Worm (Caenorhabditis elegans) whole organism, L4 larva: ENCODE data around the gene Y116A8C.470.

Source experiments
- F49E8.2 ChIP-seq: sonication (generic microtip); optimal IDR thresholded peaks from 2 replicates; lab custom pipeline; 2016; ENCODE audit warnings: missing compliant biosample characterization, mild to moderate bottlenecking, missing genetic modification characterization, borderline replicate concordance
- T26A8.4 ChIP-seq: fragments of 200-800 bp; sonication (Bioruptor generic); IDR thresholded peaks from 2 replicates; pipeline ENCODE4 v1.3.6; 2022; ENCODE audit warnings: missing genetic modification characterization, missing compliant biosample characterization
- Y5F2A.4 ChIP-seq: fragments of 200-800 bp; sonication (Bioruptor generic); optimal IDR thresholded peaks from 2 replicates; lab custom pipeline; 2018; ENCODE audit warnings: mild to moderate bottlenecking, missing genetic modification characterization, missing compliant biosample characterization
- ZK546.5 ChIP-seq, 2 experiments: sonication (generic microtip); optimal IDR thresholded peaks; 2 replicates each; lab custom pipeline; 2017; ENCODE audit warnings: missing biosample characterization in 2 of 2, missing genetic modification characterization in 2 of 2
- aha-1 ChIP-seq: fragments of 150-350 bp; peaks from one replicate; lab custom pipeline; 2014; ENCODE audit warnings: missing biosample characterization, missing genetic modification characterization
- ama-1 ChIP-seq: fragments of 150-350 bp; optimal IDR thresholded peaks from 2 replicates; lab custom pipeline; 2014; ENCODE audit warnings: inconsistent platforms, mixed read lengths
- arid-1 ChIP-seq: fragments of 200-800 bp; sonication (Bioruptor generic); conservative IDR thresholded peaks from 2 replicates; pipeline ENCODE4 v1.3.6; 2022; ENCODE audit warnings: missing genetic modification reagents, missing genetic modification characterization, missing compliant biosample characterization
- ceh-20 ChIP-seq: fragments of 200-800 bp; sonication (Bioruptor generic); IDR thresholded peaks from 2 replicates; pipeline ENCODE4 v1.3.6; 2022; ENCODE audit warnings: missing genetic modification reagents, missing genetic modification characterization, missing compliant biosample characterization
- daf-8 ChIP-seq: fragments of 200-800 bp; sonication (Bioruptor generic); IDR thresholded peaks from 2 replicates; pipeline ENCODE4 v1.3.6; 2022; ENCODE audit warnings: missing genetic modification characterization, missing compliant biosample characterization
- duxl-1 ChIP-seq: sonication (generic microtip); optimal IDR thresholded peaks from 2 replicates; lab custom pipeline; 2016; ENCODE audit warnings: mild to moderate bottlenecking, missing genetic modification characterization, moderate library complexity, missing compliant biosample characterization; ENCODE audit not compliant: poor library complexity
- dve-1 ChIP-seq: sonication (generic microtip); optimal IDR thresholded peaks from 2 replicates; lab custom pipeline; 2017; ENCODE audit warnings: antibody characterized with exemption, mild to moderate bottlenecking, missing genetic modification characterization, missing compliant biosample characterization; ENCODE audit not compliant: insufficient read depth
- egl-43 ChIP-seq: fragments of 200-800 bp; sonication (Bioruptor generic); IDR thresholded peaks from 2 replicates; pipeline ENCODE4 v1.3.6; 2022; ENCODE audit warnings: missing genetic modification reagents, missing genetic modification characterization, missing compliant biosample characterization
- hif-1 ChIP-seq, 2 experiments: sonication (generic microtip); optimal IDR thresholded peaks; 2 replicates each; lab custom pipeline; 2016 to 2017; ENCODE audit warnings: missing compliant biosample characterization in 2 of 2, missing genetic modification characterization in 2 of 2, missing genetic modification reagents in 2 of 2, missing genotype in 2 of 2, mild to moderate bottlenecking in 1 of 2
- hmg-1.1 ChIP-seq: fragments of 200-800 bp; sonication (Bioruptor generic); IDR thresholded peaks from 2 replicates; pipeline ENCODE4 v1.3.6; 2022; ENCODE audit warnings: missing genetic modification reagents, missing genetic modification characterization, missing compliant biosample characterization
- lim-7 ChIP-seq: fragments of 200-800 bp; sonication (Bioruptor generic); IDR thresholded peaks from 2 replicates; pipeline ENCODE4 v1.3.6; 2022; ENCODE audit warnings: missing genetic modification characterization, missing compliant biosample characterization
- lin-15B ChIP-seq: fragments of 150-350 bp; sonication (generic microtip); optimal IDR thresholded peaks from 3 replicates; lab custom pipeline; 2014; ENCODE audit warnings: missing biosample characterization, missing genetic modification characterization
- lin-39 ChIP-seq: fragments of 150-350 bp; optimal IDR thresholded peaks from 2 replicates; lab custom pipeline; 2014; ENCODE audit warnings: missing biosample characterization, missing genetic modification reagents, missing genetic modification characterization
- lir-3 ChIP-seq: sonication (generic microtip); optimal IDR thresholded peaks from 2 replicates; lab custom pipeline; 2016; ENCODE audit warnings: mild to moderate bottlenecking, missing genetic modification characterization, missing compliant biosample characterization
- madf-9 ChIP-seq: fragments of 200-800 bp; sonication (Bioruptor generic); conservative IDR thresholded peaks from 2 replicates; pipeline ENCODE4 v1.3.6; 2022; ENCODE audit warnings: missing genetic modification reagents, missing genetic modification characterization, missing compliant biosample characterization
- mep-1 ChIP-seq: fragments of 150-350 bp; sonication (generic microtip); optimal IDR thresholded peaks from 3 replicates; lab custom pipeline; 2014; ENCODE audit warnings: missing biosample characterization, missing genetic modification characterization
- mxl-3 ChIP-seq: fragments of 200-800 bp; sonication (Bioruptor generic); optimal IDR thresholded peaks from 2 replicates; lab custom pipeline; 2018; ENCODE audit warnings: mild to moderate bottlenecking, missing genetic modification characterization, missing compliant biosample characterization
- nhr-25 ChIP-seq: sonication (generic microtip); optimal IDR thresholded peaks from 2 replicates; lab custom pipeline; 2017; ENCODE audit warnings: missing genetic modification characterization, mild to moderate bottlenecking, missing compliant biosample characterization, antibody characterized with exemption, moderate library complexity, borderline replicate concordance; ENCODE audit not compliant: insufficient read depth
- nhr-42 ChIP-seq: fragments of 200-800 bp; sonication (Bioruptor generic); IDR thresholded peaks from 2 replicates; pipeline ENCODE4 v1.3.6; 2022; ENCODE audit warnings: missing genetic modification characterization, missing compliant biosample characterization
- nhr-6 ChIP-seq: fragments of 150-350 bp; optimal IDR thresholded peaks from 2 replicates; lab custom pipeline; 2014; ENCODE audit warnings: missing biosample characterization, missing genetic modification characterization
- rbr-2 ChIP-seq: sonication (generic microtip); optimal IDR thresholded peaks from 2 replicates; lab custom pipeline; 2016; ENCODE audit warnings: missing genotype, missing genetic modification characterization, missing compliant biosample characterization
- sdz-12 ChIP-seq: fragments of 200-800 bp; sonication (Bioruptor generic); optimal IDR thresholded peaks from 2 replicates; lab custom pipeline; 2018; ENCODE audit warnings: mild to moderate bottlenecking, missing genetic modification characterization, missing compliant biosample characterization
- set-16 ChIP-seq: fragments of 200-800 bp; sonication (Bioruptor generic); IDR thresholded peaks from 2 replicates; pipeline ENCODE4 v1.3.6; 2022; ENCODE audit warnings: missing genetic modification reagents, missing genetic modification characterization, missing compliant biosample characterization
- snpc-1.2 ChIP-seq: fragments of 200-800 bp; sonication (Bioruptor generic); IDR thresholded peaks from 2 replicates; pipeline ENCODE4 v1.3.6; 2022; ENCODE audit warnings: missing genetic modification reagents, missing genetic modification characterization, missing compliant biosample characterization
- snpc-4 ChIP-seq: fragments of 150-350 bp; optimal IDR thresholded peaks from 2 replicates; lab custom pipeline; 2014; ENCODE audit warnings: missing biosample characterization, missing genetic modification characterization
- spr-1 ChIP-seq: sonication (generic microtip); optimal IDR thresholded peaks from 2 replicates; lab custom pipeline; 2016; ENCODE audit warnings: mild to moderate bottlenecking, missing genetic modification characterization, missing compliant biosample characterization
- tag-97 ChIP-seq: fragments of 200-800 bp; sonication (Bioruptor generic); IDR thresholded peaks from 2 replicates; pipeline ENCODE4 v1.3.6; 2022; ENCODE audit warnings: missing genetic modification characterization, missing compliant biosample characterization
- unc-62 ChIP-seq, 3 experiments: fragments of 150-350 bp in 1 of 3; sonication (generic microtip); optimal IDR thresholded peaks in 2 of 3; peaks in 1 of 3; 1 replicate in 1 of 3; 2 replicates in 2 of 3; lab custom pipeline; 2014 to 2017; ENCODE audit warnings: missing biosample characterization in 3 of 3, missing genetic modification characterization in 3 of 3, missing genetic modification reagents in 3 of 3, missing genotype in 1 of 3
- zfp-2 ChIP-seq: sonication (generic microtip); optimal IDR thresholded peaks from 2 replicates; lab custom pipeline; 2016; ENCODE audit warnings: mild to moderate bottlenecking, missing genetic modification characterization, missing compliant biosample characterization

Y116A8C.470 gene

ce11 chrIV:16936053-16936452 lies 16.9 kb upstream of the Y116A8C.470 start:
- peak; percentile 94 for TF ChIP-seq set-16 (GFP tag; lab: Robert Waterston, UW)
- no peak for TF ChIP-seq mxl-3
- TF ChIP-seq snpc-4 (tag; lab: Kevin White, UChicago) = no peak
- peak in 1 of 2 experiments; percentile 13 for TF ChIP-seq unc-62 (GFP tag; optimal IDR thresholded peaks at IDR 0.05 in 1 of 2; lab: Kevin White, UChicago)
- no peak for TF ChIP-seq unc-62 (tag; optimal IDR thresholded peaks at IDR 0.05; lab: Kevin White, UChicago)
- TF ChIP-seq, all 104 proteins: peak for 2

- no peak for TF ChIP-seq tag-97 (GFP tag; lab: Robert Waterston, UW)
- no peak for TF ChIP-seq hif-1 (tag; optimal IDR thresholded peaks at IDR 0.05; lab: Kevin White, UChicago)
- TF ChIP-seq nhr-42 (GFP tag; lab: Robert Waterston, UW) = no peak
- TF ChIP-seq snpc-1.2 (GFP tag; lab: Robert Waterston, UW) = no peak
- no peak for TF ChIP-seq madf-9 (GFP tag; lab: Robert Waterston, UW)
- TF ChIP-seq lim-7 (GFP tag; lab: Robert Waterston, UW) = no peak
- no peak for TF ChIP-seq arid-1 (GFP tag; lab: Robert Waterston, UW)
- TF ChIP-seq Y5F2A.4 = no peak
- TF ChIP-seq ceh-20 (GFP tag; lab: Robert Waterston, UW) = no peak
- TF ChIP-seq duxl-1 = no peak
- no peak for TF ChIP-seq zfp-2
- no peak for TF ChIP-seq lir-3 (tag; lab: Kevin White, UChicago)
- TF ChIP-seq lin-15B (tag; lab: Kevin White, UChicago) = no peak
- TF ChIP-seq daf-8 = no peak
- TF ChIP-seq lin-39 (tag; lab: Kevin White, UChicago) = no peak
- no peak for TF ChIP-seq ama-1 (lab: Kevin White, UChicago)
These were observed 12.0 kb upstream of the Y116A8C.470 start, which contains the start of gene Y116A8C.49 for ce11 chrIV:16931077-16931476. TSS of gene Y116A8C.49 (minus strand) at chrIV:16931177.

DNA sequence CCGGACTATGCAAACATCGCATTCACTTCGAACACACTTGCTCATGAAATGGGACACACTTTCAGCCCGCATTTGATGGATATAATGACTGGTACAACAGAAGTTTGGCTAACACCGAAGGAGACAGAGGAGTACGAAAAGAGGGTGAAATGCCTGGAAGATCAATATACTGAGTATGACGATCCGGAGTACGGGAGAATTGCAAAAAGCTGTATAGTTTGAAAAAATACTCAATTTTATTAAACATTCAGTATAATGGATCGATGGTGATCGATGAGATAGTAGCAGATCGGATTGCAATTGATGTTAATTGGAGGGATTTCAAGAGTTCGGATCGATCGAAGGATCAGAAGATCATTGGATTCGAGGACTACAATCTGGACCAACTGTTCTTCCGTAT lies 7.4 kb upstream of the Y116A8C.470 start:
- TF ChIP-seq unc-62 (GFP tag; optimal IDR thresholded peaks at IDR 0.05 in 1 of 2; lab: Kevin White, UChicago) (peak in 1 of 2 experiments; percentile 55), unc-62 (tag; optimal IDR thresholded peaks at IDR 0.05; lab: Kevin White, UChicago) (no peak), spr-1 (tag; lab: Kevin White, UChicago) (no peak), T26A8.4 (GFP tag; lab: Robert Waterston, UW) (no peak), egl-43 (no peak), hif-1 (tag; optimal IDR thresholded peaks at IDR 0.05; lab: Kevin White, UChicago) (no peak), nhr-6 (tag; lab: Kevin White, UChicago) (no peak), nhr-25 (tag; lab: Kevin White, UChicago) (no peak), mxl-3 (no peak), F49E8.2 (no peak), dve-1 (tag; lab: Kevin White, UChicago) (no peak), aha-1 (tag; lab: Kevin White, UChicago) (peak; percentile 66), ZK546.5 (tag; optimal IDR thresholded peaks at IDR 0.05; lab: Kevin White, UChicago) (no peak)

ce11 chrIV:16925363-16925863 lies 6.3 kb upstream of the Y116A8C.470 start:
- TF ChIP-seq snpc-1.2 (GFP tag; lab: Robert Waterston, UW) (peak; percentile 70), rbr-2 (tag; lab: Kevin White, UChicago) (no peak), sdz-12 (GFP tag; lab: Kevin White, UChicago) (no peak), set-16 (GFP tag; lab: Robert Waterston, UW) (peak; percentile 88), hmg-1.1 (GFP tag; lab: Robert Waterston, UW) (no peak), mep-1 (tag; lab: Kevin White, UChicago) (no peak)
